Fruit fly (Drosophila melanogaster) whole organism, wandering third instar larva: ENCODE results near the gene dnt.
A peak's percentile ranks its signal among the peaks of the same experiment; 100 is the strongest.

Source experiments
- Abd-B ChIP-seq: fragments of >200 bp; optimal IDR thresholded peaks from 2 replicates; lab custom pipeline; 2017; ENCODE audit warnings: missing biosample characterization, missing genetic modification characterization
- CG32264 ChIP-seq: fragments of 200-800 bp; sonication (Bioruptor generic); optimal IDR thresholded peaks from 2 replicates; lab custom pipeline; 2016; ENCODE audit warnings: missing biosample characterization, missing genetic modification characterization
- CrebA ChIP-seq: fragments of 200-800 bp; sonication (Bioruptor generic); optimal IDR thresholded peaks from 2 replicates; lab custom pipeline; 2016; ENCODE audit warnings: missing biosample characterization, mild to moderate bottlenecking, missing genetic modification characterization, borderline replicate concordance
- Dfd ChIP-seq: fragments of >200 bp; optimal IDR thresholded peaks from 2 replicates; lab custom pipeline; 2017; ENCODE audit warnings: missing biosample characterization, missing genetic modification characterization
- Dif ChIP-seq: fragments of 200-275, 200-300 bp; sonication (Bioruptor generic); optimal IDR thresholded peaks from 2 replicates; lab custom pipeline; 2018; ENCODE audit warnings: missing biosample characterization, missing genetic modification characterization; ENCODE audit not compliant: partially characterized antibody
- GATAd ChIP-seq: sonication (Bioruptor generic); optimal IDR thresholded peaks from 2 replicates; lab custom pipeline; 2016; ENCODE audit warnings: missing biosample characterization, missing genetic modification characterization
- Hnf4 ChIP-seq: fragments of 200-800 bp; sonication (Bioruptor generic); optimal IDR thresholded peaks from 2 replicates; lab custom pipeline; 2016; ENCODE audit warnings: missing biosample characterization, mild to moderate bottlenecking, missing genetic modification characterization
- Hr78 ChIP-seq: fragments of >200 bp; optimal IDR thresholded peaks from 2 replicates; lab custom pipeline; 2017; ENCODE audit warnings: missing biosample characterization, missing genetic modification characterization
- Hr83 ChIP-seq: fragments of 200-300 bp; sonication (Bioruptor generic); optimal IDR thresholded peaks from 2 replicates; lab custom pipeline; 2016; ENCODE audit warnings: missing biosample characterization, mild to moderate bottlenecking, missing genetic modification characterization, moderate library complexity; ENCODE audit not compliant: poor library complexity, severe bottlenecking
- Mio ChIP-seq: sonication (Bioruptor generic); optimal IDR thresholded peaks from 2 replicates; lab custom pipeline; 2016; ENCODE audit warnings: missing biosample characterization, missing genetic modification characterization
- Myc ChIP-seq: fragments of >200 bp; optimal IDR thresholded peaks from 2 replicates; lab custom pipeline; 2017
- N ChIP-seq: fragments of >200 bp; optimal IDR thresholded peaks from 2 replicates; lab custom pipeline; 2018; ENCODE audit warnings: missing biosample characterization, missing external identifiers, missing genetic modification characterization
- OdsH ChIP-seq: fragments of 200-800 bp; sonication (Bioruptor generic); optimal IDR thresholded peaks from 2 replicates; lab custom pipeline; 2016; ENCODE audit warnings: missing biosample characterization, mild to moderate bottlenecking, missing genetic modification characterization
- Rel ChIP-seq, 2 experiments: fragments of 200-800 bp; sonication (Bioruptor generic) in 1 of 2; optimal IDR thresholded peaks; 2 replicates in 1 of 2; 3 replicates in 1 of 2; lab custom pipeline; 2016 to 2019; ENCODE audit warnings: mild to moderate bottlenecking in 2 of 2, missing biosample characterization in 2 of 2, missing genetic modification characterization in 2 of 2, moderate library complexity in 1 of 2
- Sp1 ChIP-seq: fragments of 200-800 bp; sonication (Bioruptor generic); optimal IDR thresholded peaks from 3 replicates; lab custom pipeline; 2019; ENCODE audit warnings: missing biosample characterization, mild to moderate bottlenecking, missing genetic modification characterization, moderate library complexity
- br ChIP-seq: fragments of 200-800 bp; sonication (Bioruptor generic); optimal IDR thresholded peaks from 2 replicates; lab custom pipeline; 2016; ENCODE audit warnings: missing biosample characterization, missing genetic modification characterization
- brk ChIP-seq: fragments of 200-800 bp; sonication (Bioruptor generic); optimal IDR thresholded peaks from 2 replicates; lab custom pipeline; 2016; ENCODE audit warnings: missing biosample characterization, mild to moderate bottlenecking, missing genetic modification characterization
- dmrt93B ChIP-seq: fragments of 200-800 bp; sonication (Bioruptor generic); optimal IDR thresholded peaks from 2 replicates; lab custom pipeline; 2018; ENCODE audit warnings: missing biosample characterization, mild to moderate bottlenecking, missing genetic modification characterization
- dsf ChIP-seq: sonication (Bioruptor generic); optimal IDR thresholded peaks from 2 replicates; lab custom pipeline; 2016; ENCODE audit warnings: missing biosample characterization, missing genetic modification characterization, borderline replicate concordance
- ey ChIP-seq: fragments of 200-800 bp; sonication (Bioruptor generic); optimal IDR thresholded peaks from 2 replicates; lab custom pipeline; 2016; ENCODE audit warnings: missing biosample characterization, missing genetic modification characterization
- foxo ChIP-seq, 2 experiments: fragments of 200-800 bp; sonication (Bioruptor generic); optimal IDR thresholded peaks; 2 replicates in 1 of 2; 3 replicates in 1 of 2; lab custom pipeline; 2016 to 2017; ENCODE audit warnings: missing biosample characterization in 2 of 2, missing genetic modification characterization in 2 of 2
- fru ChIP-seq: fragments of 200-800 bp; sonication (Bioruptor generic); optimal IDR thresholded peaks from 3 replicates; lab custom pipeline; 2016; ENCODE audit warnings: missing biosample characterization, mild to moderate bottlenecking, missing genetic modification characterization
- h ChIP-seq: fragments of 200-800 bp; sonication (Bioruptor generic); optimal IDR thresholded peaks from 3 replicates; lab custom pipeline; 2016; ENCODE audit warnings: missing biosample characterization, mild to moderate bottlenecking, missing genetic modification characterization
- jim ChIP-seq: fragments of 175-275, 200-325 bp; sonication (Bioruptor generic); optimal IDR thresholded peaks from 2 replicates; lab custom pipeline; 2016; ENCODE audit warnings: missing biosample characterization, mild to moderate bottlenecking, missing genetic modification characterization
- lola ChIP-seq: fragments of >200 bp; optimal IDR thresholded peaks from 2 replicates; lab custom pipeline; 2017; ENCODE audit warnings: missing biosample characterization, missing genetic modification characterization
- psq ChIP-seq: fragments of 200-800 bp; sonication (Bioruptor generic); optimal IDR thresholded peaks from 3 replicates; lab custom pipeline; 2017; ENCODE audit warnings: missing biosample characterization, mild to moderate bottlenecking, missing genetic modification characterization, moderate library complexity
- rgr ChIP-seq: fragments of 200-800 bp; sonication (Bioruptor generic); optimal IDR thresholded peaks from 3 replicates; lab custom pipeline; 2016; ENCODE audit warnings: missing biosample characterization, mild to moderate bottlenecking, missing genetic modification characterization
- sage ChIP-seq: fragments of 200-800 bp; sonication (Bioruptor generic); optimal IDR thresholded peaks from 2 replicates; lab custom pipeline; 2016; ENCODE audit warnings: missing biosample characterization, mild to moderate bottlenecking, missing genetic modification characterization
- sv ChIP-seq: fragments of 200-800 bp; sonication (Bioruptor generic); optimal IDR thresholded peaks from 3 replicates; lab custom pipeline; 2016; ENCODE audit warnings: missing biosample characterization, missing genetic modification characterization
- usp ChIP-seq: fragments of >200 bp; optimal IDR thresholded peaks from 2 replicates; lab custom pipeline; 2017; ENCODE audit warnings: missing biosample characterization, missing genetic modification characterization
- woc ChIP-seq: sonication (Bioruptor generic); optimal IDR thresholded peaks from 2 replicates; lab custom pipeline; 2016; ENCODE audit warnings: missing biosample characterization, mild to moderate bottlenecking, missing genetic modification characterization

The dnt gene

DNA sequence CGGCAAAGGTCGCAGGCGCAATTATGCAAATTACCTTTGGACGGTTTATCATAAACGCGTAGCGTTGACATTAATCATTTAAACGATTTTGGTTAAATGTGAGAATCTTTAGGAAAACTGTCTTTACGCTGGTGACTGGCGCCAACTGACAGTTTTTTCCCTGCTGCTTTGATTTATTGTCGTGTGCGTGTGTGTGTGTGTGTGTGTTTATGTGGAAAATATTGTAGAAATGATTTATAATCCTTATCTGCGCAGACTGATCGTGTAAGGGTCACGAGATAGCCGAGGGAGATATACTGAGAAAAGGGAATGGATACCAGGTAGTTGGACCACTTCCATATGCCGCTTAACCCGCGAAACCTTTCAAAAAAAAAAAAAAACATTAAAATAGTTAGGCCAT, 38.3 kb downstream of the dnt start:
- TF ChIP-seq foxo (GFP tag; optimal IDR thresholded peaks at IDR 0.05; lab: Kevin White, UChicago) (no peak), CG32264 (GFP tag; lab: Kevin White, UChicago) (no peak), woc (GFP tag; lab: Kevin White, UChicago) (no peak), usp (GFP tag; lab: Kevin White, UChicago) (no peak), br (GFP tag; lab: Kevin White, UChicago) (no peak), dsf (no peak), dmrt93B (no peak), Hr78 (GFP tag; lab: Kevin White, UChicago) (no peak), brk (GFP tag; lab: Kevin White, UChicago) (no peak), jim (GFP tag; lab: Kevin White, UChicago) (no peak), Abd-B (GFP tag; lab: Kevin White, UChicago) (no peak), Sp1 (GFP tag; lab: Kevin White, UChicago) (no peak), rgr (GFP tag; lab: Kevin White, UChicago) (no peak), Mio (GFP tag; lab: Kevin White, UChicago) (no peak), sage (no peak), Dif (GFP tag; lab: Kevin White, UChicago) (no peak), N (GFP tag; lab: Kevin White, UChicago) (no peak), psq (no peak), GATAd (GFP tag; lab: Kevin White, UChicago) (no peak), sv (GFP tag; lab: Kevin White, UChicago) (no peak)

DNA sequence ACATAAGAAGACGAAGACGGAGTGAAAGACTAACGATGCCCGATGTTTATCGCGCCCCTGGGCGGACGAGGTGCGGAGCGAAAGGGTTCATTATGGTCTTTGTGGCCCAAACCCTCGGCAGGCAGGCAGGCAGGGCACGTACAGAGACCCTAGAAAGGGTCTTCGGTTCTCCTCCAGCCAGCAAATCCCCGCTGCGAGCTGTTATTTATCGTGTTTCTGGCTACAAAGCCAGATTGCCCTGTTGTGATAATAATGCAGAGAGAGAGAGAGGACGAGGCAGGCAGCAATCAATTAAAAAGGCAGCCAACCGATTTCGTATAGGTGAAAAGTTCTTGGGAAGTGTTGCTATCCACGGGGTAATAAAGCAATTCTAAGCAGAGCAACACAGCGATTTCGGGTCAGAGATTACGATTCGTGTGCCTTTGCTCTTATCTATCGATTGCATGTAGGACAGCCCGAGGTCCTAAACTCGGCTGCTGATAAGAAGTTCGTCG, 39.5 kb downstream of the dnt start:
- TF ChIP-seq Hr83 (GFP tag; lab: Kevin White, UChicago): no peak
- peak; percentile 12 for TF ChIP-seq CrebA (GFP tag; lab: Kevin White, UChicago)
- peak; percentile 30 for TF ChIP-seq Rel (GFP tag; optimal IDR thresholded peaks at IDR 0.05; lab: Kevin White, UChicago)
- TF ChIP-seq Rel (tag; optimal IDR thresholded peaks at IDR 0.05; lab: Kevin White, UChicago): no peak
- peak; percentile 20 for TF ChIP-seq Dif (GFP tag; lab: Kevin White, UChicago)
- peak; percentile 61 for TF ChIP-seq psq
- TF ChIP-seq woc (GFP tag; lab: Kevin White, UChicago): peak; percentile 25
- TF ChIP-seq Dfd (GFP tag; lab: Kevin White, UChicago): no peak
- TF ChIP-seq fru (GFP tag; lab: Kevin White, UChicago): peak; percentile 50
- no peak for TF ChIP-seq CG32264 (GFP tag; lab: Kevin White, UChicago)

dm6 chr2L:19322744-19323143, 40.3 kb downstream of the dnt start:
- TF ChIP-seq ey (GFP tag; lab: Kevin White, UChicago) (no peak), h (GFP tag; lab: Kevin White, UChicago) (no peak), Myc (lab: Kevin White, UChicago) (no peak), br (GFP tag; lab: Kevin White, UChicago) (no peak), psq (no peak), woc (GFP tag; lab: Kevin White, UChicago) (no peak), rgr (GFP tag; lab: Kevin White, UChicago) (no peak), dmrt93B (no peak), brk (GFP tag; lab: Kevin White, UChicago) (no peak), jim (GFP tag; lab: Kevin White, UChicago) (no peak), CrebA (GFP tag; lab: Kevin White, UChicago) (no peak), Hr78 (GFP tag; lab: Kevin White, UChicago) (no peak), sv (GFP tag; lab: Kevin White, UChicago) (no peak), Abd-B (GFP tag; lab: Kevin White, UChicago) (no peak), dsf (no peak), Hnf4 (GFP tag; lab: Kevin White, UChicago) (no peak), OdsH (GFP tag; lab: Kevin White, UChicago) (no peak), lola (GFP tag; lab: Kevin White, UChicago) (no peak), fru (GFP tag; lab: Kevin White, UChicago) (no peak)

DNA sequence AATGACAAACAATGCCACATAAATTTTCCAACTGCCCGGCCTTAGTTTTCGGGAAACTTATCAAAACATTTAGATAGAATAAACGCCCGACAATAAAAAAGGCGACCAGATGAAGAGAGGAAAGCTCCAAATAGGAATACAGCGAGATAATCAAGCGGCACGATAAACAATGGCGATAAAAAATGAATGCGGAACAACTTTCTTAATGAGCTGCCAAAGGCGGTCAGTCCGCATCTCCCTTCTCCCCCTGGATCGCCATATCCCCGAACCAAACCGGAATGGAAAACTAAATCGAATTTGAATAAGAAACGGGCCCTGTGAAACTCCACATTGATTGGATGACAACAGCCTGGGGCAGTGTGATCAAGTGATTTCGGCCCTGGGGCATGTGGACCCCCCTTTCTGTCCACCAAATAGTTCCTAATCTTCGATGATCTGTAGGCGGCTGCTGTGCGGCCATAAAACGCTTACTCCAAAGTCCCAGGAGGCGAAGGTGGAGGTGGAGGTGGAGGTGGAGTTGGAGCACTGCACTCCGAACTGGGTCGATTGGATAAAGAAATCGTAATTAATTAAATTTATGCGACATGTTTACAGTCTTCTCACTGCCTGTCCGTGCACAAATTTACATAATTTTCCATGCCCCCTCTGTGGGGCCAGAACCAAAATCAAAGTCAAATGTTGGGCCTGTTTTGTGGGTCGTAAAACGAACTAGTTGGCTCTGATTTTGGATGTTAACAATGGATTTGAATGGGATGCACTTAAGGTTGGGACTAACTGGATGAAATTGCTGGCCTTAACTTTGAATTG, 42.0 kb downstream of the dnt start:
- TF ChIP-seq Hr78 (GFP tag; lab: Kevin White, UChicago): no peak
- TF ChIP-seq N (GFP tag; lab: Kevin White, UChicago): no peak
- TF ChIP-seq Dfd (GFP tag; lab: Kevin White, UChicago): no peak
- TF ChIP-seq, all 38 proteins: peak for 0
